Worm (Caenorhabditis elegans) whole organism, L4/young adult: ENCODE results near the gene F49F1.2.

Source experiments
- W03F9.2 ChIP-seq: fragments of 150-350 bp; optimal IDR thresholded peaks from 2 replicates; lab custom pipeline; 2014; ENCODE audit warnings: missing biosample characterization, missing genetic modification characterization
- him-1 ChIP-seq: sonication (generic microtip); optimal IDR thresholded peaks from 2 replicates; lab custom pipeline; 2016; ENCODE audit warnings: missing genotype, missing genetic modification reagents, missing genetic modification characterization, missing compliant biosample characterization

ce11 chrIV:4137472-4137871, 21.7 kb downstream of the F49F1.2 start, which contains the start of gene F49F1.9:
- TF ChIP-seq W03F9.2 (tag; lab: Kevin White, UChicago) (no peak), him-1 (no peak)
